ENCODE assay signal across 1 fruit fly cellular context in genomic region chr2L:13387255-13387654, dm6.
TF ChIP-seq lines count a peak whose summit lies in the region.

Ing5 (minus strand) TSS chr2L:13387312.
CG7099 (plus strand) TSS chr2L:13387571.

TF ChIP-seq in whole organism, embryonic, 481 proteins besides CTCF, POLR2A, EP300 and RAD21 (continued from another document and continues in another):
- peak; percentile 68 for TF ChIP-seq crc (GFP tag; optimal IDR thresholded peaks at IDR 0.05; lab: Kevin White, UChicago)
- peak; percentile 69 for TF ChIP-seq her (GFP tag; optimal IDR thresholded peaks at IDR 0.05; lab: Kevin White, UChicago)
- TF ChIP-seq wor (GFP tag; IDR thresholded peaks at IDR 0.05; lab: Robert Waterston, UW) = peak; percentile 93
- peak; percentile 97 for TF ChIP-seq CG12659 (GFP tag; optimal IDR thresholded peaks at IDR 0.05; lab: Kevin White, UChicago)
- TF ChIP-seq Bteb2 (GFP tag; optimal IDR thresholded peaks at IDR 0.05; lab: Kevin White, UChicago) = peak; percentile 91
- TF ChIP-seq CG1603 (tag; optimal IDR thresholded peaks at IDR 0.05; lab: Kevin White, UChicago) = peak; percentile 65
- peak; percentile 85 for TF ChIP-seq CG6683 (GFP tag; optimal IDR thresholded peaks at IDR 0.05; lab: Kevin White, UChicago)
- peak; percentile 92 for TF ChIP-seq trh (GFP tag; optimal IDR thresholded peaks at IDR 0.05; lab: Kevin White, UChicago)
- peak; percentile 91 for TF ChIP-seq CG17568 (GFP tag; optimal IDR thresholded peaks at IDR 0.05; lab: Kevin White, UChicago)
- peak; percentile 76; the same call in 2 of the 3 replicates for TF ChIP-seq hb (GFP tag; IDR thresholded peaks at IDR 0.05; lab: Robert Waterston, UW; ENCODE audit: partially characterized antibody)
- no peak for TF ChIP-seq sqz (GFP tag; optimal IDR thresholded peaks at IDR 0.05; lab: Kevin White, UChicago)
- TF ChIP-seq CG17385 (GFP tag; optimal IDR thresholded peaks at IDR 0.05; lab: Kevin White, UChicago) = peak; percentile 88
- TF ChIP-seq CG6272 (GFP tag; IDR thresholded peaks at IDR 0.05; lab: Robert Waterston, UW) = peak; percentile 98
- peak; percentile 96 for TF ChIP-seq CG13894 (tag; optimal IDR thresholded peaks at IDR 0.05; lab: Kevin White, UChicago)
- TF ChIP-seq dysf (GFP tag; IDR thresholded peaks at IDR 0.05; lab: Robert Waterston, UW) = peak; percentile 96
- TF ChIP-seq Hr39 (optimal IDR thresholded peaks at IDR 0.05; lab: Kevin White, UChicago) = no peak
- TF ChIP-seq CG4360 (GFP tag; IDR thresholded peaks at IDR 0.05; lab: Robert Waterston, UW) = peak; percentile 79
- TF ChIP-seq CG33557 (GFP tag; optimal IDR thresholded peaks at IDR 0.05; lab: Kevin White, UChicago) = peak; percentile 91
- peak; percentile 84 for TF ChIP-seq org-1 (GFP tag; optimal IDR thresholded peaks at IDR 0.05; lab: Kevin White, UChicago)
- peak; percentile 99 for TF ChIP-seq slbo (GFP tag; IDR thresholded peaks at IDR 0.05; lab: Robert Waterston, UW)
- peak; percentile 96 for TF ChIP-seq E2f1 (GFP tag; IDR thresholded peaks at IDR 0.05; lab: Robert Waterston, UW)
- no peak for TF ChIP-seq CG14965 (GFP tag; optimal IDR thresholded peaks at IDR 0.05; lab: Kevin White, UChicago; ENCODE audit: borderline replicate concordance)
- peak; percentile 95 for TF ChIP-seq HHEX (GFP tag; optimal IDR thresholded peaks at IDR 0.05; lab: Kevin White, UChicago)
- TF ChIP-seq CG10267 (tag; optimal IDR thresholded peaks at IDR 0.05; lab: Kevin White, UChicago) = peak; percentile 91
- TF ChIP-seq CG5245 (GFP tag; optimal IDR thresholded peaks at IDR 0.05; lab: Kevin White, UChicago) = peak; percentile 95
- peak; percentile 92 for TF ChIP-seq CG5953 (GFP tag; IDR thresholded peaks at IDR 0.05; lab: Robert Waterston, UW)
- TF ChIP-seq CG6854 (GFP tag; optimal IDR thresholded peaks at IDR 0.05; lab: Kevin White, UChicago) = peak; percentile 73
- peak; percentile 95 for TF ChIP-seq grau (tag; optimal IDR thresholded peaks at IDR 0.05; lab: Kevin White, UChicago)
- TF ChIP-seq CG4328 (GFP tag; optimal IDR thresholded peaks at IDR 0.05; lab: Kevin White, UChicago) = peak; percentile 94
- TF ChIP-seq row (GFP tag; IDR thresholded peaks at IDR 0.05; lab: Robert Waterston, UW) = peak; percentile 99
- TF ChIP-seq mld (GFP tag; IDR thresholded peaks at IDR 0.05; lab: Robert Waterston, UW; ENCODE audit: partially characterized antibody) = no peak
- TF ChIP-seq D (optimal IDR thresholded peaks at IDR 0.05; lab: Kevin White, UChicago) = no peak
- TF ChIP-seq D (GFP tag; optimal IDR thresholded peaks at IDR 0.05; lab: Kevin White, UChicago) = peak; percentile 91
- no peak for TF ChIP-seq Trl (optimal IDR thresholded peaks at IDR 0.05; lab: Kevin White, UChicago)
- peak; percentile 91 for TF ChIP-seq Trl (GFP tag; optimal IDR thresholded peaks at IDR 0.05; lab: Kevin White, UChicago)
- TF ChIP-seq Scr (GFP tag; IDR thresholded peaks at IDR 0.05; lab: Robert Waterston, UW; ENCODE audit: partially characterized antibody) = peak; percentile 67
- peak; percentile 95 for TF ChIP-seq ttk (GFP tag; IDR thresholded peaks at IDR 0.05; lab: Robert Waterston, UW)
- TF ChIP-seq CG10274 (GFP tag; optimal IDR thresholded peaks at IDR 0.05; lab: Kevin White, UChicago) = peak; percentile 74
- no peak for TF ChIP-seq yki (optimal IDR thresholded peaks at IDR 0.05; lab: Kevin White, UChicago)
- peak; percentile 93 for TF ChIP-seq twi (tag; optimal IDR thresholded peaks at IDR 0.05; lab: Kevin White, UChicago)
- peak; percentile 87 for TF ChIP-seq CG18011 (GFP tag; optimal IDR thresholded peaks at IDR 0.05; lab: Kevin White, UChicago)
- peak; percentile 94 for TF ChIP-seq Dip3 (GFP tag; optimal IDR thresholded peaks at IDR 0.05; lab: Kevin White, UChicago)
- TF ChIP-seq ranshi (GFP tag; IDR thresholded peaks at IDR 0.05; lab: Robert Waterston, UW) = peak; percentile 97
- TF ChIP-seq sd (tag; optimal IDR thresholded peaks at IDR 0.05; lab: Kevin White, UChicago) = peak; percentile 95
- peak; percentile 97 for TF ChIP-seq CG17829 (tag; optimal IDR thresholded peaks at IDR 0.05; lab: Kevin White, UChicago)
- TF ChIP-seq CG32532 (GFP tag; IDR thresholded peaks at IDR 0.05; lab: Robert Waterston, UW) = peak; percentile 98
- TF ChIP-seq CG12155 (GFP tag; optimal IDR thresholded peaks at IDR 0.05; lab: Kevin White, UChicago) = peak; percentile 96
- peak; percentile 96 for TF ChIP-seq HLH3B (GFP tag; IDR thresholded peaks at IDR 0.05; lab: Robert Waterston, UW)
- TF ChIP-seq sr (GFP tag; IDR thresholded peaks at IDR 0.05; lab: Robert Waterston, UW) = peak; percentile 76; the same call in 2 of the 3 replicates
- peak; percentile 86 for TF ChIP-seq CG17612 (GFP tag; IDR thresholded peaks at IDR 0.05; lab: Robert Waterston, UW)
- TF ChIP-seq Drgx (GFP tag; IDR thresholded peaks at IDR 0.05; lab: Robert Waterston, UW) = peak; percentile 88
- TF ChIP-seq pum (GFP tag; optimal IDR thresholded peaks at IDR 0.05; lab: Kevin White, UChicago) = peak; percentile 89
- TF ChIP-seq CG7987 (GFP tag; optimal IDR thresholded peaks at IDR 0.05; lab: Kevin White, UChicago) = peak; percentile 89
- TF ChIP-seq CG10431 (GFP tag; optimal IDR thresholded peaks at IDR 0.05; lab: Kevin White, UChicago) = peak; percentile 95
- peak; percentile 90 for TF ChIP-seq Asciz (GFP tag; optimal IDR thresholded peaks at IDR 0.05; lab: Kevin White, UChicago)
- peak; percentile 96 for TF ChIP-seq CG11085 (GFP tag; IDR thresholded peaks at IDR 0.05; lab: Robert Waterston, UW)
- TF ChIP-seq vfl (GFP tag; optimal IDR thresholded peaks at IDR 0.05; lab: Kevin White, UChicago) = peak; percentile 94
- TF ChIP-seq fd64A (GFP tag; optimal IDR thresholded peaks at IDR 0.05; lab: Kevin White, UChicago) = peak; percentile 77
- peak; percentile 94 for TF ChIP-seq CG1647 (GFP tag; optimal IDR thresholded peaks at IDR 0.05; lab: Kevin White, UChicago)
- peak; percentile 90 for TF ChIP-seq ATbp (GFP tag; optimal IDR thresholded peaks at IDR 0.05; lab: Kevin White, UChicago)
- peak; percentile 77 for TF ChIP-seq Dll (GFP tag; IDR thresholded peaks at IDR 0.05; lab: Robert Waterston, UW; ENCODE audit: partially characterized antibody)
- TF ChIP-seq ems (GFP tag; optimal IDR thresholded peaks at IDR 0.05; lab: Kevin White, UChicago) = peak; percentile 95
- peak; percentile 97 for TF ChIP-seq phol (tag; optimal IDR thresholded peaks at IDR 0.05; lab: Kevin White, UChicago)
- TF ChIP-seq CG7745 (tag; optimal IDR thresholded peaks at IDR 0.05; lab: Kevin White, UChicago) = peak; percentile 54
- no peak for TF ChIP-seq Neu2 (GFP tag; optimal IDR thresholded peaks at IDR 0.05; lab: Kevin White, UChicago; ENCODE audit: borderline replicate concordance)
- no peak for TF ChIP-seq Lpt (GFP tag; optimal IDR thresholded peaks at IDR 0.05; lab: Kevin White, UChicago)
- peak; percentile 82 for TF ChIP-seq fu2 (GFP tag; optimal IDR thresholded peaks at IDR 0.05; lab: Kevin White, UChicago)
- TF ChIP-seq CG9609 (GFP tag; optimal IDR thresholded peaks at IDR 0.05; lab: Kevin White, UChicago) = peak; percentile 86
- peak; percentile 66 for TF ChIP-seq disco-r (GFP tag; optimal IDR thresholded peaks at IDR 0.05; lab: Kevin White, UChicago)
- peak; percentile 98 for TF ChIP-seq vvl (GFP tag; IDR thresholded peaks at IDR 0.05; lab: Robert Waterston, UW)
- TF ChIP-seq CG17359 (tag; optimal IDR thresholded peaks at IDR 0.05; lab: Kevin White, UChicago) = peak; percentile 96
- peak; percentile 72 for TF ChIP-seq Adf1 (GFP tag; IDR thresholded peaks at IDR 0.05; lab: Robert Waterston, UW)
- TF ChIP-seq PHDP (tag; optimal IDR thresholded peaks at IDR 0.05; lab: Kevin White, UChicago) = peak; percentile 96
- TF ChIP-seq Rfx (GFP tag; IDR thresholded peaks at IDR 0.05; lab: Robert Waterston, UW) = peak; percentile 98
- TF ChIP-seq dati (GFP tag; IDR thresholded peaks at IDR 0.05; lab: Robert Waterston, UW) = peak; percentile 88
- TF ChIP-seq Ada2b (GFP tag; IDR thresholded peaks at IDR 0.05; lab: Robert Waterston, UW) = peak; percentile 98
- peak; percentile 95 for TF ChIP-seq CG3065 (GFP tag; optimal IDR thresholded peaks at IDR 0.05; lab: Kevin White, UChicago)
- TF ChIP-seq otp (GFP tag; IDR thresholded peaks at IDR 0.05; lab: Robert Waterston, UW) = peak; percentile 97
- TF ChIP-seq fd102C (GFP tag; optimal IDR thresholded peaks at IDR 0.05; lab: Kevin White, UChicago) = peak; percentile 74
- TF ChIP-seq pho (GFP tag; optimal IDR thresholded peaks at IDR 0.05; lab: Kevin White, UChicago) = peak; percentile 93
- peak; percentile 96 for TF ChIP-seq CG18764 (GFP tag; optimal IDR thresholded peaks at IDR 0.05; lab: Kevin White, UChicago)
- TF ChIP-seq Gug (GFP tag; IDR thresholded peaks at IDR 0.05; lab: Robert Waterston, UW) = peak; percentile 96
- peak; percentile 96 for TF ChIP-seq CG15269 (tag; optimal IDR thresholded peaks at IDR 0.05; lab: Kevin White, UChicago)
- peak; percentile 94 for TF ChIP-seq Fer1 (GFP tag; optimal IDR thresholded peaks at IDR 0.05; lab: Kevin White, UChicago)
- TF ChIP-seq CG13287 (GFP tag; IDR thresholded peaks at IDR 0.05; lab: Robert Waterston, UW; ENCODE audit: partially characterized antibody) = peak; percentile 83
- peak; percentile 70 to 88 for TF ChIP-seq crp (GFP tag; optimal IDR thresholded peaks at IDR 0.05; lab: Kevin White, UChicago)
- peak; percentile 83 for TF ChIP-seq da (GFP tag; optimal IDR thresholded peaks at IDR 0.05; lab: Kevin White, UChicago)
- TF ChIP-seq crol (GFP tag; IDR thresholded peaks at IDR 0.05; lab: Robert Waterston, UW) = peak; percentile 55
- no peak for TF ChIP-seq pros (GFP tag; optimal IDR thresholded peaks at IDR 0.05; lab: Kevin White, UChicago)
- peak; percentile 79 for TF ChIP-seq Elba2 (GFP tag; optimal IDR thresholded peaks at IDR 0.05; lab: Kevin White, UChicago)
- TF ChIP-seq esg (GFP tag; conservative IDR thresholded peaks at IDR 0.05; lab: Robert Waterston, UW) = peak; percentile 94
- peak; percentile 94 for TF ChIP-seq Hmr (GFP tag; optimal IDR thresholded peaks at IDR 0.05; lab: Kevin White, UChicago)
- TF ChIP-seq tio (GFP tag; optimal IDR thresholded peaks at IDR 0.05; lab: Kevin White, UChicago) = peak; percentile 96
- peak; percentile 97 for TF ChIP-seq al (GFP tag; IDR thresholded peaks at IDR 0.05; lab: Robert Waterston, UW)
- peak; percentile 87 for TF ChIP-seq dan (GFP tag; IDR thresholded peaks at IDR 0.05; lab: Robert Waterston, UW)
- TF ChIP-seq CG17361 (GFP tag; IDR thresholded peaks at IDR 0.05; lab: Robert Waterston, UW) = peak; percentile 97
- TF ChIP-seq CG8281 (tag; optimal IDR thresholded peaks at IDR 0.05; lab: Kevin White, UChicago) = peak; percentile 85
- TF ChIP-seq Atf-2 (GFP tag; optimal IDR thresholded peaks at IDR 0.05; lab: Kevin White, UChicago) = peak; percentile 83
- peak; percentile 98 for TF ChIP-seq Ets65A (GFP tag; lab: Kevin White, UChicago)
- peak; percentile 97 for TF ChIP-seq ci (GFP tag; IDR thresholded peaks at IDR 0.05; lab: Robert Waterston, UW)
- peak; percentile 75 for TF ChIP-seq CG9876 (GFP tag; optimal IDR thresholded peaks at IDR 0.05; lab: Kevin White, UChicago)
- TF ChIP-seq CG18599 (GFP tag; optimal IDR thresholded peaks at IDR 0.05; lab: Kevin White, UChicago) = peak; percentile 96
- peak; percentile 94 for TF ChIP-seq Mrtf (GFP tag; IDR thresholded peaks at IDR 0.05; lab: Robert Waterston, UW)
- TF ChIP-seq CG30431 (GFP tag; optimal IDR thresholded peaks at IDR 0.05; lab: Kevin White, UChicago) = peak; percentile 94
- peak; percentile 94 for TF ChIP-seq CG11504 (tag; optimal IDR thresholded peaks at IDR 0.05; lab: Kevin White, UChicago)
- TF ChIP-seq ewg (GFP tag; optimal IDR thresholded peaks at IDR 0.05; lab: Kevin White, UChicago) = peak; percentile 93
- TF ChIP-seq CG16863 (GFP tag; optimal IDR thresholded peaks at IDR 0.05; lab: Kevin White, UChicago) = peak; percentile 87
- peak; percentile 97 for TF ChIP-seq CG14014 (GFP tag; IDR thresholded peaks at IDR 0.05; lab: Robert Waterston, UW)
- TF ChIP-seq pb (GFP tag; optimal IDR thresholded peaks at IDR 0.05; lab: Kevin White, UChicago) = peak; percentile 67
- TF ChIP-seq ssp (GFP tag; IDR thresholded peaks at IDR 0.05; lab: Robert Waterston, UW) = peak; percentile 91
- peak; percentile 95 for TF ChIP-seq CG16779 (GFP tag; IDR thresholded peaks at IDR 0.05; lab: Robert Waterston, UW)
- TF ChIP-seq MBD-R2 (GFP tag; IDR thresholded peaks at IDR 0.05; lab: Robert Waterston, UW) = peak; percentile 99
- peak; percentile 96 for TF ChIP-seq ara (GFP tag; IDR thresholded peaks at IDR 0.05; lab: Robert Waterston, UW)
- TF ChIP-seq D19B (GFP tag; optimal IDR thresholded peaks at IDR 0.05; lab: Kevin White, UChicago) = peak; percentile 83
- peak; percentile 57; the same call in 1 of the 3 replicates for TF ChIP-seq vnd (GFP tag; IDR thresholded peaks at IDR 0.05; lab: Robert Waterston, UW; ENCODE audit: partially characterized antibody)
- peak; percentile 83 for TF ChIP-seq Antp (GFP tag; optimal IDR thresholded peaks at IDR 0.05; lab: Kevin White, UChicago)
- peak; percentile 98 for TF ChIP-seq Ptx1 (GFP tag; IDR thresholded peaks at IDR 0.05; lab: Robert Waterston, UW)
- peak; percentile 92 for TF ChIP-seq CG3407 (GFP tag; optimal IDR thresholded peaks at IDR 0.05; lab: Kevin White, UChicago)
- peak; percentile 91 for TF ChIP-seq CG4282 (GFP tag; optimal IDR thresholded peaks at IDR 0.05; lab: Kevin White, UChicago)
- TF ChIP-seq CG12942 (GFP tag; optimal IDR thresholded peaks at IDR 0.05; lab: Kevin White, UChicago) = peak; percentile 96
- peak; percentile 73 for TF ChIP-seq CG8359 (GFP tag; optimal IDR thresholded peaks at IDR 0.05; lab: Kevin White, UChicago; ENCODE audit: borderline replicate concordance)
- peak; percentile 65; the same call in 2 of the 3 replicates for TF ChIP-seq Opbp (GFP tag; IDR thresholded peaks at IDR 0.05; lab: Robert Waterston, UW; ENCODE audit: partially characterized antibody)
- peak; percentile 95 for TF ChIP-seq NFAT (GFP tag; IDR thresholded peaks at IDR 0.05; lab: Robert Waterston, UW)
- peak; percentile 60 for TF ChIP-seq unc-4 (GFP tag; IDR thresholded peaks at IDR 0.05; lab: Robert Waterston, UW; ENCODE audit: partially characterized antibody)
- no peak for TF ChIP-seq Dfd (GFP tag; optimal IDR thresholded peaks at IDR 0.05; lab: Kevin White, UChicago)
- no peak for TF ChIP-seq CG31365 (tag; optimal IDR thresholded peaks at IDR 0.05; lab: Kevin White, UChicago)
- peak; percentile 88 for TF ChIP-seq CG2875 (GFP tag; optimal IDR thresholded peaks at IDR 0.05; lab: Kevin White, UChicago)
- TF ChIP-seq jumu (GFP tag; optimal IDR thresholded peaks at IDR 0.05; lab: Kevin White, UChicago) = peak; percentile 81
- peak; percentile 93 to 98 for TF ChIP-seq dpn (GFP tag; optimal IDR thresholded peaks at IDR 0.05; lab: Kevin White, UChicago)
- peak; percentile 82 for TF ChIP-seq CG4707 (GFP tag; optimal IDR thresholded peaks at IDR 0.05; lab: Kevin White, UChicago)
